Worm (Caenorhabditis elegans) whole organism, L3 larva: Measurements from ENCODE around the gene ttc-7.

Experiments used
- R02D3.7 ChIP-seq: fragments of 150-350 bp; optimal IDR thresholded peaks from 2 replicates; lab custom pipeline; 2014; ENCODE audit warnings: missing biosample characterization, missing genetic modification characterization
- ZK546.5 ChIP-seq: sonication (generic microtip); optimal IDR thresholded peaks from 2 replicates; lab custom pipeline; 2017; ENCODE audit warnings: missing biosample characterization, missing genetic modification characterization
- aly-2 ChIP-seq: fragments of 150-350 bp; optimal IDR thresholded peaks from 2 replicates; lab custom pipeline; 2014; ENCODE audit warnings: missing biosample characterization, missing genetic modification characterization
- ama-1 ChIP-seq: fragments of 150-350 bp; optimal IDR thresholded peaks from 2 replicates; lab custom pipeline; 2018
- ceh-16 ChIP-seq: sonication (generic microtip); optimal IDR thresholded peaks from 2 replicates; lab custom pipeline; 2017; ENCODE audit warnings: missing biosample characterization, missing genetic modification characterization
- ceh-28 ChIP-seq: fragments of 150-350 bp; optimal IDR thresholded peaks from 2 replicates; lab custom pipeline; 2014; ENCODE audit warnings: missing biosample characterization, missing genetic modification reagents, missing genetic modification characterization
- ceh-82 ChIP-seq: fragments of 150-350 bp; optimal IDR thresholded peaks from 2 replicates; lab custom pipeline; 2014; ENCODE audit warnings: missing biosample characterization, missing genetic modification characterization
- ceh-9 ChIP-seq: sonication (generic microtip); optimal IDR thresholded peaks from 2 replicates; lab custom pipeline; 2018; ENCODE audit warnings: missing biosample characterization, missing genetic modification characterization
- daf-12 ChIP-seq: fragments of 150-350 bp; optimal IDR thresholded peaks from 2 replicates; lab custom pipeline; 2014; ENCODE audit warnings: missing biosample characterization, missing genetic modification reagents, missing genetic modification characterization
- egl-27 ChIP-seq: sonication (generic microtip); optimal IDR thresholded peaks from 4 replicates; lab custom pipeline; 2017; ENCODE audit warnings: missing biosample characterization, missing genetic modification reagents, missing genetic modification characterization
- egl-5 ChIP-seq: fragments of 150-350 bp; optimal IDR thresholded peaks from 2 replicates; lab custom pipeline; 2017; ENCODE audit warnings: missing biosample characterization, missing genetic modification reagents, missing genetic modification characterization, inconsistent platforms
- elt-1 ChIP-seq: fragments of 150-350 bp; optimal IDR thresholded peaks from 2 replicates; lab custom pipeline; 2014; ENCODE audit warnings: missing biosample characterization, missing genetic modification characterization
- elt-2 ChIP-seq: sonication (generic microtip); optimal IDR thresholded peaks from 2 replicates; lab custom pipeline; 2016; ENCODE audit warnings: missing genetic modification reagents, mild to moderate bottlenecking, missing genetic modification characterization, missing compliant biosample characterization
- elt-3 ChIP-seq, 3 experiments: fragments of 150-350 bp in 1 of 3; sonication (generic microtip) in 2 of 3; optimal IDR thresholded peaks; 2 replicates in 2 of 3; 4 replicates in 1 of 3; lab custom pipeline; 2014 to 2017; ENCODE audit warnings: missing biosample characterization in 3 of 3, missing genetic modification characterization in 3 of 3
- eor-1 ChIP-seq, 2 experiments: fragments of 150-350 bp; optimal IDR thresholded peaks; 2 replicates each; lab custom pipeline; 2014 to 2018; ENCODE audit warnings: missing biosample characterization in 2 of 2, missing genetic modification characterization in 2 of 2
- fkh-10 ChIP-seq: sonication (generic microtip); optimal IDR thresholded peaks from 2 replicates; lab custom pipeline; 2017; ENCODE audit warnings: missing biosample characterization, missing genetic modification reagents, missing genetic modification characterization
- fkh-2 ChIP-seq: fragments of 150-350 bp; optimal IDR thresholded peaks from 2 replicates; lab custom pipeline; 2014; ENCODE audit warnings: missing biosample characterization, missing genetic modification reagents, missing genetic modification characterization
- fos-1 ChIP-seq: fragments of 150-350 bp; optimal IDR thresholded peaks from 2 replicates; lab custom pipeline; 2014; ENCODE audit warnings: missing biosample characterization, missing genetic modification characterization
- hmg-11 ChIP-seq: sonication (generic microtip); optimal IDR thresholded peaks from 2 replicates; lab custom pipeline; 2016; ENCODE audit warnings: missing genetic modification characterization, missing compliant biosample characterization
- jun-1 ChIP-seq: fragments of 150-350 bp; optimal IDR thresholded peaks from 2 replicates; lab custom pipeline; 2014; ENCODE audit warnings: missing biosample characterization, missing genetic modification reagents, missing genetic modification characterization
- lin-15B ChIP-seq: fragments of 150-350 bp; optimal IDR thresholded peaks from 2 replicates; lab custom pipeline; 2014; ENCODE audit warnings: missing biosample characterization, missing genetic modification characterization
- lin-39 ChIP-seq: fragments of 150-350 bp; optimal IDR thresholded peaks from 2 replicates; lab custom pipeline; 2018; ENCODE audit warnings: missing biosample characterization, missing genetic modification reagents, missing genetic modification characterization
- lsy-12 ChIP-seq: sonication (generic microtip); optimal IDR thresholded peaks from 2 replicates; lab custom pipeline; 2016; ENCODE audit warnings: mild to moderate bottlenecking, missing genetic modification characterization, missing compliant biosample characterization
- mdl-1 ChIP-seq: fragments of 150-350 bp; optimal IDR thresholded peaks from 2 replicates; lab custom pipeline; 2014; ENCODE audit warnings: missing biosample characterization, missing genetic modification characterization
- mml-1 ChIP-seq: fragments of 150-350 bp; sonication (generic microtip); optimal IDR thresholded peaks from 3 replicates; lab custom pipeline; 2014; ENCODE audit warnings: missing biosample characterization, missing genetic modification characterization
- nfya-1 ChIP-seq: sonication (generic microtip); optimal IDR thresholded peaks from 2 replicates; lab custom pipeline; 2017; ENCODE audit warnings: missing genetic modification characterization, mild to moderate bottlenecking, missing compliant biosample characterization, antibody characterized with exemption, moderate library complexity; ENCODE audit not compliant: insufficient read depth
- nhr-11 ChIP-seq: fragments of 150-350 bp; optimal IDR thresholded peaks from 2 replicates; lab custom pipeline; 2014; ENCODE audit warnings: missing biosample characterization, missing genetic modification characterization
- nhr-12 ChIP-seq: fragments of 150-350 bp; optimal IDR thresholded peaks from 2 replicates; lab custom pipeline; 2014; ENCODE audit warnings: missing biosample characterization, missing genetic modification characterization
- nhr-23 ChIP-seq: fragments of 150-350 bp; optimal IDR thresholded peaks from 2 replicates; lab custom pipeline; 2014; ENCODE audit warnings: missing biosample characterization, missing genetic modification reagents, missing genetic modification characterization
- nhr-237 ChIP-seq: fragments of 150-350 bp; optimal IDR thresholded peaks from 2 replicates; lab custom pipeline; 2014; ENCODE audit warnings: missing biosample characterization, missing genetic modification characterization
- nhr-25 ChIP-seq: sonication (generic microtip); optimal IDR thresholded peaks from 2 replicates; lab custom pipeline; 2017; ENCODE audit warnings: missing biosample characterization, missing genetic modification characterization
- nhr-28 ChIP-seq: fragments of 150-350 bp; optimal IDR thresholded peaks from 2 replicates; lab custom pipeline; 2014; ENCODE audit warnings: missing biosample characterization, missing genetic modification characterization
- nhr-43 ChIP-seq: sonication (generic microtip); optimal IDR thresholded peaks from 2 replicates; lab custom pipeline; 2016; ENCODE audit warnings: mild to moderate bottlenecking, missing genetic modification characterization, missing compliant biosample characterization; ENCODE audit not compliant: poor library complexity, severe bottlenecking
- nhr-67 ChIP-seq: fragments of 150-350 bp; optimal IDR thresholded peaks from 2 replicates; lab custom pipeline; 2014; ENCODE audit warnings: missing biosample characterization, missing genetic modification characterization
- nhr-76 ChIP-seq: fragments of 150-350 bp; sonication (generic microtip); optimal IDR thresholded peaks from 5 replicates; lab custom pipeline; 2014; ENCODE audit warnings: missing biosample characterization, missing genetic modification characterization
- nhr-77 ChIP-seq: fragments of 150-350 bp; optimal IDR thresholded peaks from 2 replicates; lab custom pipeline; 2014; ENCODE audit warnings: missing biosample characterization, missing genetic modification characterization
- pha-4 ChIP-seq: fragments of 150-350 bp; optimal IDR thresholded peaks from 2 replicates; lab custom pipeline; 2014; ENCODE audit warnings: missing biosample characterization, missing genetic modification reagents, missing genetic modification characterization
- pqm-1 ChIP-seq: fragments of 150-350 bp; optimal IDR thresholded peaks from 2 replicates; lab custom pipeline; 2017; ENCODE audit warnings: missing biosample characterization, missing genetic modification characterization, inconsistent platforms
- sea-2 ChIP-seq: fragments of 150-350 bp; sonication (generic microtip); optimal IDR thresholded peaks from 4 replicates; lab custom pipeline; 2014; ENCODE audit warnings: missing biosample characterization, missing genetic modification reagents, missing genetic modification characterization
- skn-1 ChIP-seq: fragments of 150-350 bp; optimal IDR thresholded peaks from 2 replicates; lab custom pipeline; 2014; ENCODE audit warnings: missing biosample characterization, missing genetic modification characterization
- snpc-4 ChIP-seq: fragments of 150-350 bp; optimal IDR thresholded peaks from 2 replicates; lab custom pipeline; 2014; ENCODE audit warnings: missing biosample characterization, missing genetic modification characterization
- tbx-2 ChIP-seq: sonication (generic microtip); optimal IDR thresholded peaks from 2 replicates; lab custom pipeline; 2016; ENCODE audit warnings: mild to moderate bottlenecking, missing genetic modification characterization, missing compliant biosample characterization
- unc-39 ChIP-seq: sonication (generic microtip); optimal IDR thresholded peaks from 4 replicates; lab custom pipeline; 2017; ENCODE audit warnings: missing biosample characterization, missing genetic modification characterization
- unc-62 ChIP-seq: fragments of 150-350 bp; sonication (generic microtip); optimal IDR thresholded peaks from 4 replicates; lab custom pipeline; 2014; ENCODE audit warnings: missing biosample characterization, missing genetic modification reagents, missing genetic modification characterization
- zag-1 ChIP-seq: fragments of 150-350 bp; optimal IDR thresholded peaks from 2 replicates; lab custom pipeline; 2014; ENCODE audit warnings: missing biosample characterization, missing genetic modification characterization
- ztf-11 ChIP-seq: fragments of 150-350 bp; optimal IDR thresholded peaks from 2 replicates; lab custom pipeline; 2014; ENCODE audit warnings: missing biosample characterization, missing genetic modification characterization
- ztf-4 ChIP-seq: fragments of 150-350 bp; optimal IDR thresholded peaks from 2 replicates; lab custom pipeline; 2014; ENCODE audit warnings: missing biosample characterization, missing genetic modification characterization

The ttc-7 gene

ce11 chrIII:1923419-1924318 is 63.4 kb downstream of the ttc-7 start (continued):
- no peak for TF ChIP-seq nhr-67 (tag; lab: Kevin White, UChicago)
- TF ChIP-seq nhr-12, result no peak
- TF ChIP-seq R02D3.7 (tag; lab: Kevin White, UChicago), result peak; percentile 57

- TF ChIP-seq elt-1 (tag; lab: Kevin White, UChicago), result peak; percentile 89
- peak; percentile 99 for TF ChIP-seq nhr-43 (tag; lab: Kevin White, UChicago)
- TF ChIP-seq ama-1, result peak; percentile 56
- TF ChIP-seq zag-1 (tag; lab: Kevin White, UChicago), result peak; percentile 89
- peak; percentile 59 for TF ChIP-seq snpc-4 (tag; lab: Kevin White, UChicago)
- TF ChIP-seq jun-1 (tag; lab: Kevin White, UChicago), result peak; percentile 98
- TF ChIP-seq R02D3.7 (tag; lab: Kevin White, UChicago), result peak; percentile 80
- TF ChIP-seq fos-1 (tag; lab: Kevin White, UChicago), result peak; percentile 87
- TF ChIP-seq nhr-25 (tag; lab: Kevin White, UChicago), result peak; percentile 99
- TF ChIP-seq ztf-4, result peak; percentile 61
- TF ChIP-seq nhr-12, result no peak
- TF ChIP-seq ztf-11 (tag; lab: Kevin White, UChicago), result no peak
- peak; percentile 96 for TF ChIP-seq hmg-11 (tag; lab: Kevin White, UChicago)
- TF ChIP-seq sea-2, result peak; percentile 53
- TF ChIP-seq skn-1, result peak; percentile 96
- peak; percentile 58 for TF ChIP-seq lin-15B (tag; lab: Kevin White, UChicago)
- TF ChIP-seq ceh-9 (tag; lab: Kevin White, UChicago), result no peak
- no peak for TF ChIP-seq nhr-67 (tag; lab: Kevin White, UChicago)
- TF ChIP-seq ceh-16 (tag; lab: Kevin White, UChicago), result no peak
- TF ChIP-seq eor-1 (tag; optimal IDR thresholded peaks at IDR 0.05; lab: Kevin White, UChicago), result peak in 1 of 2 experiments; percentile 25
- TF ChIP-seq elt-3 (tag; optimal IDR thresholded peaks at IDR 0.05; lab: Kevin White, UChicago), result peak; percentile 29 to 87 (median 60)
- peak; percentile 65 for TF ChIP-seq nhr-28 (tag; lab: Kevin White, UChicago)
- peak; percentile 92 for TF ChIP-seq ceh-28 (tag; lab: Kevin White, UChicago)
- TF ChIP-seq nfya-1 (tag; lab: Kevin White, UChicago), result peak; percentile 96
- peak; percentile 80 for TF ChIP-seq nhr-77 (tag; lab: Kevin White, UChicago)
- peak; percentile 55 for TF ChIP-seq nhr-76 (tag; lab: Kevin White, UChicago)
- peak; percentile 93 for TF ChIP-seq mdl-1 (tag; lab: Kevin White, UChicago)
- TF ChIP-seq nhr-237, result no peak
- TF ChIP-seq unc-62 (GFP tag; lab: Kevin White, UChicago), result peak; percentile 99
- peak; percentile 96 for TF ChIP-seq tbx-2 (tag; lab: Kevin White, UChicago)
- no peak for TF ChIP-seq ZK546.5 (tag; lab: Kevin White, UChicago)
- TF ChIP-seq pqm-1, result peak; percentile 97
- TF ChIP-seq egl-27 (tag; lab: Kevin White, UChicago), result peak; percentile 98
- TF ChIP-seq aly-2 (tag; lab: Kevin White, UChicago), result peak; percentile 59
- peak; percentile 61 for TF ChIP-seq fkh-10 (GFP tag; lab: Kevin White, UChicago)
- TF ChIP-seq nhr-11 (tag; lab: Kevin White, UChicago), result peak; percentile 94
- TF ChIP-seq daf-12 (tag; lab: Kevin White, UChicago), result peak; percentile 75
- TF ChIP-seq lsy-12 (tag; lab: Kevin White, UChicago), result peak; percentile 93
- TF ChIP-seq egl-5 (tag; lab: Kevin White, UChicago), result peak; percentile 88
- peak; percentile 99 for TF ChIP-seq nhr-23 (tag; lab: Kevin White, UChicago)
- peak; percentile 92 for TF ChIP-seq ceh-82 (tag; lab: Kevin White, UChicago)
- TF ChIP-seq fkh-2 (tag; lab: Kevin White, UChicago), result peak; percentile 3
- no peak for TF ChIP-seq mml-1 (tag; lab: Kevin White, UChicago)
- peak; percentile 97 for TF ChIP-seq elt-2
- TF ChIP-seq unc-39 (tag; lab: Kevin White, UChicago), result peak; percentile 70
- TF ChIP-seq pha-4 (tag; lab: Kevin White, UChicago), result peak; percentile 99
- TF ChIP-seq lin-39 (tag; lab: Kevin White, UChicago), result peak; percentile 94
Observed at ce11 chrIII:1925048-1925537, 64.9 kb downstream of the ttc-7 start.
